Fruit fly (Drosophila melanogaster) whole organism, embryonic: Measurements from ENCODE around the gene CG4949.

Experiments used
- Atf3 ChIP-seq: fragments of 200-800 bp; sonication (Bioruptor generic); optimal IDR thresholded peaks from 3 replicates; lab custom pipeline; 2016; ENCODE audit warnings: missing biosample characterization, missing genetic modification characterization
- B-H1 ChIP-seq: fragments of 200-800 bp; sonication (Bioruptor generic); IDR thresholded peaks from 3 replicates; pipeline ENCODE4 v1.3.6; 2022; ENCODE audit warnings: missing biosample characterization, missing genetic modification characterization
- BtbVII ChIP-seq: fragments of 200-800 bp; sonication (Bioruptor generic); optimal IDR thresholded peaks from 3 replicates; lab custom pipeline; 2017; ENCODE audit warnings: missing biosample characterization, mild to moderate bottlenecking, missing genetic modification characterization
- C15 ChIP-seq: fragments of 200-800 bp; sonication (Bioruptor generic); IDR thresholded peaks from 3 replicates; pipeline ENCODE4 v1.3.6; 2022; ENCODE audit warnings: missing biosample characterization, missing genetic modification characterization
- CG11723 ChIP-seq: fragments of 200-800 bp; sonication (Bioruptor generic); optimal IDR thresholded peaks from 2 replicates; lab custom pipeline; 2017; ENCODE audit warnings: missing biosample characterization, mild to moderate bottlenecking, missing genetic modification characterization
- CG12155 ChIP-seq: fragments of 200-800 bp; sonication (Bioruptor generic); optimal IDR thresholded peaks from 3 replicates; lab custom pipeline; 2016; ENCODE audit warnings: missing biosample characterization, missing genetic modification characterization
- CG12219 ChIP-seq: fragments of 200-800 bp; sonication (Bioruptor generic); optimal IDR thresholded peaks from 3 replicates; lab custom pipeline; 2018; ENCODE audit warnings: missing biosample characterization, mild to moderate bottlenecking, missing genetic modification characterization
- CG12236 ChIP-seq: fragments of 200-800 bp; sonication (Bioruptor generic); optimal IDR thresholded peaks from 2 replicates; lab custom pipeline; 2016; ENCODE audit warnings: missing biosample characterization, missing genetic modification characterization
- CG14014 ChIP-seq: fragments of 200-800 bp; sonication (Bioruptor generic); IDR thresholded peaks from 2 replicates; pipeline ENCODE4 v1.3.6; 2022; ENCODE audit warnings: missing biosample characterization, missing genetic modification characterization
- CG14965 ChIP-seq: fragments of 200-800 bp; sonication (Bioruptor generic); optimal IDR thresholded peaks from 2 replicates; lab custom pipeline; 2016; ENCODE audit warnings: missing biosample characterization, missing genetic modification characterization, borderline replicate concordance
- CG17328 ChIP-seq: fragments of 200-800 bp; sonication (Bioruptor generic); IDR thresholded peaks from 2 replicates; pipeline ENCODE4 v1.3.6; 2022; ENCODE audit warnings: missing biosample characterization, missing genetic modification characterization
- CG2120 ChIP-seq: fragments of 200-800 bp; sonication (Bioruptor generic); optimal IDR thresholded peaks from 3 replicates; lab custom pipeline; 2016; ENCODE audit warnings: missing biosample characterization, missing genetic modification characterization
- CG2129 ChIP-seq: fragments of 200-800 bp; sonication (Bioruptor generic); IDR thresholded peaks from 2 replicates; pipeline ENCODE4 v1.3.6; 2022; ENCODE audit warnings: missing biosample characterization, missing genetic modification characterization; ENCODE audit not compliant: partially characterized antibody
- CG30403 ChIP-seq: fragments of 200-800 bp; sonication (Bioruptor generic); optimal IDR thresholded peaks from 3 replicates; lab custom pipeline; 2016; ENCODE audit warnings: missing biosample characterization, missing genetic modification characterization
- CG3065 ChIP-seq: fragments of 200-800 bp; sonication (Bioruptor generic); optimal IDR thresholded peaks from 2 replicates; lab custom pipeline; 2016; ENCODE audit warnings: missing biosample characterization, missing genetic modification characterization
- CG32532 ChIP-seq: fragments of 200-800 bp; sonication (Bioruptor generic); IDR thresholded peaks from 2 replicates; pipeline ENCODE4 v1.3.6; 2022; ENCODE audit warnings: missing biosample characterization, missing genetic modification characterization
- CG32772 ChIP-seq: fragments of 200-800 bp; sonication (Bioruptor generic); IDR thresholded peaks from 2 replicates; pipeline ENCODE4 v1.3.6; 2022; ENCODE audit warnings: missing biosample characterization, missing genetic modification characterization
- CG33557 ChIP-seq: fragments of 200-800 bp; sonication (Bioruptor generic); optimal IDR thresholded peaks from 2 replicates; lab custom pipeline; 2019; ENCODE audit warnings: missing biosample characterization, mild to moderate bottlenecking, missing genetic modification characterization, moderate library complexity
- CG3407 ChIP-seq: fragments of 200-800 bp; sonication (Bioruptor generic); optimal IDR thresholded peaks from 2 replicates; lab custom pipeline; 2018; ENCODE audit warnings: missing biosample characterization, mild to moderate bottlenecking, missing genetic modification characterization
- CG3726 ChIP-seq: fragments of 200-800 bp; sonication (Bioruptor generic); IDR thresholded peaks from 3 replicates; pipeline ENCODE4, ENCODE4 v1.3.6; 2022; ENCODE audit warnings: missing biosample characterization, missing genetic modification characterization
- CG42726 ChIP-seq: fragments of 200-800 bp; sonication (Bioruptor generic); IDR thresholded peaks from 2 replicates; pipeline ENCODE4 v1.3.6; 2022; ENCODE audit warnings: missing biosample characterization, missing genetic modification characterization; ENCODE audit not compliant: partially characterized antibody
- CG43689 ChIP-seq: fragments of 200-800 bp; sonication (Bioruptor generic); IDR thresholded peaks from 2 replicates; pipeline ENCODE4 v1.3.6; 2022; ENCODE audit warnings: missing biosample characterization, missing genetic modification characterization
- CG6791 ChIP-seq: fragments of 200-800 bp; sonication (Bioruptor generic); IDR thresholded peaks from 3 replicates; pipeline ENCODE4 v1.3.6; 2022; ENCODE audit warnings: missing biosample characterization, missing genetic modification characterization; ENCODE audit not compliant: partially characterized antibody
- CG7372 ChIP-seq: fragments of 200-800 bp; sonication (Bioruptor generic); IDR thresholded peaks from 2 replicates; pipeline ENCODE4 v1.3.6; 2022; ENCODE audit warnings: missing biosample characterization, missing genetic modification characterization
- CG8944 ChIP-seq: fragments of 200-800 bp; sonication (Bioruptor generic); optimal IDR thresholded peaks from 3 replicates; lab custom pipeline; 2016; ENCODE audit warnings: missing biosample characterization, missing genetic modification characterization
- D ChIP-seq, 2 experiments: fragments of 200-800 bp in 1 of 2; fragments of >200 bp in 1 of 2; sonication (Bioruptor generic) in 1 of 2; optimal IDR thresholded peaks; 2 replicates in 1 of 2; 3 replicates in 1 of 2; lab custom pipeline; 2017; ENCODE audit warnings: mild to moderate bottlenecking in 1 of 2, missing biosample characterization in 1 of 2, missing genetic modification characterization in 1 of 2, missing genetic modification reagents in 1 of 2
- Dek ChIP-seq: fragments of 200-800 bp; sonication (Bioruptor generic); optimal IDR thresholded peaks from 3 replicates; lab custom pipeline; 2019; ENCODE audit warnings: missing biosample characterization, mild to moderate bottlenecking, missing genetic modification characterization, moderate library complexity
- Dfd ChIP-seq, 2 experiments: fragments of >200 bp; optimal IDR thresholded peaks; 2 replicates each; lab custom pipeline; 2017; ENCODE audit warnings: missing biosample characterization in 2 of 2, missing genetic modification characterization in 2 of 2
- Fer3 ChIP-seq: fragments of 200-800 bp; sonication (Bioruptor generic); optimal IDR thresholded peaks from 2 replicates; lab custom pipeline; 2018; ENCODE audit warnings: missing biosample characterization, mild to moderate bottlenecking, missing genetic modification characterization, moderate library complexity
- GATAe ChIP-seq: fragments of 200-800 bp; sonication (Bioruptor generic); conservative IDR thresholded peaks from 2 replicates; pipeline ENCODE4 v1.3.6; 2022; ENCODE audit warnings: missing biosample characterization, missing genetic modification characterization
- HHEX ChIP-seq: fragments of 200-800 bp; sonication (Bioruptor generic); optimal IDR thresholded peaks from 3 replicates; lab custom pipeline; 2017; ENCODE audit warnings: missing biosample characterization, mild to moderate bottlenecking, missing genetic modification characterization, missing genetic modification reagents
- Hr51 ChIP-seq, 2 experiments: fragments of 200-800 bp; sonication (Bioruptor generic); optimal IDR thresholded peaks; 2 replicates in 1 of 2; 3 replicates in 1 of 2; lab custom pipeline; 2016 to 2018; ENCODE audit warnings: missing biosample characterization in 2 of 2, missing genetic modification characterization in 2 of 2, mild to moderate bottlenecking in 1 of 2, moderate library complexity in 1 of 2
- Lim3 ChIP-seq: fragments of 200-800 bp; sonication (Bioruptor generic); IDR thresholded peaks from 2 replicates; pipeline ENCODE4 v1.3.6; 2022; ENCODE audit warnings: missing biosample characterization, missing genetic modification characterization
- Mes4 ChIP-seq: fragments of 200-800 bp; sonication (Bioruptor generic); optimal IDR thresholded peaks from 2 replicates; lab custom pipeline; 2016; ENCODE audit warnings: missing biosample characterization, missing genetic modification characterization
- Neu2 ChIP-seq: fragments of 200-800 bp; sonication (Bioruptor generic); optimal IDR thresholded peaks from 3 replicates; lab custom pipeline; 2016; ENCODE audit warnings: missing biosample characterization, missing genetic modification characterization, borderline replicate concordance
- Side ChIP-seq: fragments of 200-800 bp; sonication (Bioruptor generic); optimal IDR thresholded peaks from 2 replicates; lab custom pipeline; 2016; ENCODE audit warnings: missing biosample characterization, missing genetic modification characterization
- Usf ChIP-seq: fragments of 200-800 bp; sonication (Bioruptor generic); optimal IDR thresholded peaks from 2 replicates; lab custom pipeline; 2017; ENCODE audit warnings: missing genotype, missing biosample characterization, missing genetic modification characterization
- Xrp1 ChIP-seq: fragments of 200-800 bp; sonication (Bioruptor generic); IDR thresholded peaks from 2 replicates; pipeline ENCODE4 v1.3.6; 2022; ENCODE audit warnings: missing biosample characterization, missing genetic modification characterization
- ci ChIP-seq: fragments of 200-800 bp; sonication (Bioruptor generic); IDR thresholded peaks from 3 replicates; pipeline ENCODE4 v1.3.6; 2022; ENCODE audit warnings: missing biosample characterization, missing genetic modification characterization
- dan ChIP-seq: fragments of 200-800 bp; sonication (Bioruptor generic); IDR thresholded peaks from 2 replicates; pipeline ENCODE4 v1.3.6; 2022; ENCODE audit warnings: missing biosample characterization, missing genetic modification characterization
- en ChIP-seq: fragments of 200-800 bp; sonication (Bioruptor generic); optimal IDR thresholded peaks from 2 replicates; lab custom pipeline; 2016; ENCODE audit warnings: missing biosample characterization, missing genetic modification characterization
- hbn ChIP-seq: fragments of 200-800 bp; sonication (Bioruptor generic); IDR thresholded peaks from 2 replicates; pipeline ENCODE4 v1.3.6; 2022; ENCODE audit warnings: missing biosample characterization, missing genetic modification characterization; ENCODE audit not compliant: partially characterized antibody
- her ChIP-seq: fragments of 200-800 bp; sonication (Bioruptor generic); optimal IDR thresholded peaks from 2 replicates; lab custom pipeline; 2016; ENCODE audit warnings: missing biosample characterization, missing genetic modification characterization
- hth ChIP-seq: fragments of >200 bp; optimal IDR thresholded peaks from 2 replicates; lab custom pipeline; 2017; ENCODE audit warnings: inconsistent platforms
- jigr1 ChIP-seq: fragments of 200-800 bp; sonication (Bioruptor generic); IDR thresholded peaks from 3 replicates; pipeline ENCODE4 v1.3.6; 2022; ENCODE audit warnings: missing biosample characterization, missing genetic modification characterization
- nom ChIP-seq: fragments of 200-800 bp; sonication (Bioruptor generic); optimal IDR thresholded peaks from 2 replicates; lab custom pipeline; 2017; ENCODE audit warnings: missing biosample characterization, missing genetic modification characterization, mild to moderate bottlenecking, moderate library complexity, missing genetic modification reagents
- pan ChIP-seq, 4 experiments: fragments of >200 bp in 3 of 4; fragments of 200-800 bp in 1 of 4; sonication (Bioruptor generic) in 1 of 4; optimal IDR thresholded peaks in 3 of 4; IDR thresholded peaks in 1 of 4; 2 replicates each; pipeline versions ENCODE4 v1.3.6 to Lab custom; 2017 to 2022; ENCODE audit warnings: missing biosample characterization in 2 of 4, missing genetic modification characterization in 2 of 4, mixed read lengths in 1 of 4
- pros ChIP-seq: fragments of 200-800 bp; sonication (Bioruptor generic); optimal IDR thresholded peaks from 3 replicates; lab custom pipeline; 2019; ENCODE audit warnings: missing biosample characterization, mild to moderate bottlenecking, missing genetic modification characterization, moderate library complexity
- shn ChIP-seq: fragments of 200-800 bp; sonication (Bioruptor generic); optimal IDR thresholded peaks from 3 replicates; lab custom pipeline; 2016; ENCODE audit warnings: missing biosample characterization, missing genetic modification characterization
- vvl ChIP-seq: fragments of 200-800 bp; sonication (Bioruptor generic); IDR thresholded peaks from 2 replicates; pipeline ENCODE4 v1.3.6; 2022; ENCODE audit warnings: missing biosample characterization, missing genetic modification characterization
- zen2 ChIP-seq: fragments of 200-800 bp; sonication (Bioruptor generic); IDR thresholded peaks from 3 replicates; pipeline ENCODE4 v1.3.6; 2022; ENCODE audit warnings: missing biosample characterization, missing genetic modification characterization; ENCODE audit not compliant: partially characterized antibody

The CG4949 gene

DNA sequence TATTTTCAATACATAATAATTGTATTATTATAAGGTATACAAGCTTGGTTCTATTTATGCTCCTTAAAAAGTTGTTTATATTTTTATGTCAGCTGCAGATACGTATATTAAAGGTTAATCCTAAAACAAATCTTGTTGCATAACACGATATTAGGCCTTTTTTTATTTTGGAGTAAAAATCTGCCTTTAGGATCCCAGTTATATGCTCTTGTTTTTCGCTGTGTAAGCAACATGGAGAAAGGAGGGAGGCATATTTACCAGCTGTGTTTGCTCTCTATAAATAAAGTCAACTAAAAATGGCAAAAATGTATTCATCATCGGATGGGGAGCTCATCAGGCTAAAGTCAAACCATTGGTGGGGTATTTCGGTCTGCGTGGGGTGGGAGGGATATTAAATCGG, 43.0 kb downstream of the CG4949 start (continued):
- TF ChIP-seq CG30403 (GFP tag; lab: Kevin White, UChicago): peak; percentile 35
- TF ChIP-seq en (GFP tag; lab: Kevin White, UChicago): no peak
- no peak for TF ChIP-seq hth
- TF ChIP-seq C15 (GFP tag; lab: Robert Waterston, UW): no peak
- TF ChIP-seq CG42726: no peak
- TF ChIP-seq CG14965 (GFP tag; lab: Kevin White, UChicago): no peak
- no peak for TF ChIP-seq CG3726 (GFP tag; lab: Robert Waterston, UW)
- TF ChIP-seq Dek (tag; lab: Kevin White, UChicago): no peak
- no peak for TF ChIP-seq CG32772 (GFP tag; lab: Robert Waterston, UW)
- TF ChIP-seq pros (GFP tag; lab: Kevin White, UChicago): no peak
- TF ChIP-seq Neu2: no peak
- TF ChIP-seq jigr1 (GFP tag; lab: Robert Waterston, UW): no peak
- TF ChIP-seq CG2120 (GFP tag; lab: Kevin White, UChicago): no peak
- no peak for TF ChIP-seq CG7372 (GFP tag; lab: Robert Waterston, UW)
- TF ChIP-seq Dfd (GFP tag; optimal IDR thresholded peaks at IDR 0.05; lab: Kevin White, UChicago): no peak
- no peak for TF ChIP-seq dan (GFP tag; lab: Robert Waterston, UW)
- no peak for TF ChIP-seq CG12236 (GFP tag; lab: Kevin White, UChicago)
- no peak for TF ChIP-seq Lim3 (GFP tag; lab: Robert Waterston, UW)
- TF ChIP-seq zen2 (GFP tag; lab: Robert Waterston, UW): no peak
- TF ChIP-seq CG6791: no peak
- TF ChIP-seq Xrp1: peak; percentile 32; the same call in 1 of the 2 replicates
- TF ChIP-seq Mes4 (GFP tag; lab: Kevin White, UChicago): no peak
- no peak for TF ChIP-seq vvl (GFP tag; lab: Robert Waterston, UW)
- no peak for TF ChIP-seq ci (GFP tag; lab: Robert Waterston, UW)
- TF ChIP-seq Fer3: no peak
- TF ChIP-seq CG32532 (GFP tag; lab: Robert Waterston, UW): no peak
- TF ChIP-seq BtbVII: no peak
- no peak for TF ChIP-seq CG12155 (GFP tag; lab: Kevin White, UChicago)
- TF ChIP-seq nom: peak; percentile 47
- TF ChIP-seq CG2129 (GFP tag; lab: Robert Waterston, UW): no peak
- TF ChIP-seq Side (GFP tag; lab: Kevin White, UChicago): no peak
- no peak for TF ChIP-seq her (GFP tag; lab: Kevin White, UChicago)
- TF ChIP-seq CG43689 (GFP tag; lab: Robert Waterston, UW): no peak
- no peak for TF ChIP-seq CG3065 (GFP tag; lab: Kevin White, UChicago)
- TF ChIP-seq Usf (GFP tag; lab: Kevin White, UChicago): no peak
- TF ChIP-seq CG8944 (GFP tag; lab: Kevin White, UChicago): no peak
- TF ChIP-seq HHEX (GFP tag; lab: Kevin White, UChicago): peak; percentile 38
- TF ChIP-seq CG3407 (GFP tag; lab: Kevin White, UChicago): no peak
- TF ChIP-seq hbn (GFP tag; lab: Robert Waterston, UW): no peak
- TF ChIP-seq B-H1 (GFP tag; lab: Robert Waterston, UW): no peak
- peak in 1 of 2 experiments; percentile 54 for TF ChIP-seq Hr51 (GFP tag; optimal IDR thresholded peaks at IDR 0.05; lab: Kevin White, UChicago)
- TF ChIP-seq D (optimal IDR thresholded peaks at IDR 0.05; lab: Kevin White, UChicago): no peak
- TF ChIP-seq D (GFP tag; optimal IDR thresholded peaks at IDR 0.05; lab: Kevin White, UChicago): no peak
- no peak for TF ChIP-seq CG12219 (GFP tag; lab: Kevin White, UChicago)
- TF ChIP-seq CG17328 (GFP tag; lab: Robert Waterston, UW): no peak
- no peak for TF ChIP-seq CG14014 (GFP tag; lab: Robert Waterston, UW)
- TF ChIP-seq Atf3: no peak
- TF ChIP-seq CG11723 (GFP tag; lab: Kevin White, UChicago): no peak
- no peak for TF ChIP-seq CG33557 (GFP tag; lab: Kevin White, UChicago)
- no peak for TF ChIP-seq shn (GFP tag; lab: Kevin White, UChicago)
- TF ChIP-seq GATAe (GFP tag; lab: Robert Waterston, UW): no peak
- TF ChIP-seq pan (optimal IDR thresholded peaks at IDR 0.05; lab: Kevin White, UChicago): no peak
- TF ChIP-seq pan (GFP tag; optimal IDR thresholded peaks at IDR 0.05 in 1 of 2, IDR thresholded peaks at IDR 0.05 in 1 of 2): no peak
